Worm (Caenorhabditis elegans) whole organism, early embryonic: ENCODE measurements around the gene fmo-2.
"Not testable (repeated sequence)": the region's sequence is repeated elsewhere in the genome, so short reads cannot be mapped to it uniquely, and the experiment has no call there.

Source experiments
- B0310.2 ChIP-seq: sonication (generic microtip); optimal IDR thresholded peaks from 2 replicates; lab custom pipeline; 2016; ENCODE audit warnings: mild to moderate bottlenecking, missing genetic modification characterization, missing compliant biosample characterization
- F13C5.2 ChIP-seq: sonication (generic microtip); optimal IDR thresholded peaks from 2 replicates; lab custom pipeline; 2017; ENCODE audit warnings: mild to moderate bottlenecking, missing genetic modification characterization, inconsistent platforms, missing compliant biosample characterization
- aly-1 ChIP-seq: sonication (generic microtip); optimal IDR thresholded peaks from 2 replicates; lab custom pipeline; 2016; ENCODE audit warnings: missing genetic modification characterization, missing compliant biosample characterization
- ama-1 ChIP-seq: fragments of 150-350 bp; optimal IDR thresholded peaks from 2 replicates; lab custom pipeline; 2014
- ceh-13 ChIP-seq: fragments of 200-800 bp; sonication (Bioruptor generic); optimal IDR thresholded peaks from 2 replicates; lab custom pipeline; 2018; ENCODE audit warnings: mild to moderate bottlenecking, missing genetic modification characterization, missing compliant biosample characterization
- ceh-36 ChIP-seq: sonication (generic microtip); optimal IDR thresholded peaks from 2 replicates; lab custom pipeline; 2016; ENCODE audit warnings: missing genetic modification characterization, inconsistent platforms, missing compliant biosample characterization
- ets-7 ChIP-seq: sonication (generic microtip); optimal IDR thresholded peaks from 2 replicates; lab custom pipeline; 2016; ENCODE audit warnings: missing genotype, missing genetic modification characterization, missing compliant biosample characterization
- flt-1 ChIP-seq: fragments of 200-800 bp; sonication (Bioruptor generic); IDR thresholded peaks from 2 replicates; pipeline ENCODE4 v1.3.6; 2022; ENCODE audit warnings: missing genetic modification characterization, missing compliant biosample characterization
- hmbx-1 ChIP-seq: sonication (generic microtip); optimal IDR thresholded peaks from 2 replicates; lab custom pipeline; 2016; ENCODE audit warnings: mild to moderate bottlenecking, missing genetic modification characterization, missing compliant biosample characterization
- hmg-4 ChIP-seq: fragments of 200-800 bp; sonication (Bioruptor generic); optimal IDR thresholded peaks from 2 replicates; lab custom pipeline; 2018; ENCODE audit warnings: mild to moderate bottlenecking, missing genetic modification characterization, missing compliant biosample characterization
- hnd-1 ChIP-seq: sonication (generic microtip); optimal IDR thresholded peaks from 2 replicates; lab custom pipeline; 2016; ENCODE audit warnings: missing genetic modification characterization, missing compliant biosample characterization
- pes-1 ChIP-seq: fragments of 200-800 bp; sonication (Bioruptor generic); IDR thresholded peaks from 2 replicates; pipeline ENCODE4 v1.3.6; 2022; ENCODE audit warnings: missing genetic modification reagents, missing genetic modification characterization, missing compliant biosample characterization
- scrt-1 ChIP-seq: fragments of 200-800 bp; sonication (Bioruptor generic); IDR thresholded peaks from 2 replicates; pipeline ENCODE4 v1.3.6; 2022; ENCODE audit warnings: missing genetic modification characterization, missing compliant biosample characterization
- sea-1 ChIP-seq: fragments of 200-800 bp; sonication (Bioruptor generic); conservative IDR thresholded peaks from 2 replicates; pipeline ENCODE4 v1.3.6; 2022; ENCODE audit warnings: missing genetic modification characterization, missing compliant biosample characterization
- tbx-11 ChIP-seq: fragments of 200-800 bp; sonication (Bioruptor generic); IDR thresholded peaks from 2 replicates; pipeline ENCODE4 v1.3.6; 2022; ENCODE audit warnings: missing genetic modification characterization, missing compliant biosample characterization
- tbx-37 ChIP-seq: fragments of 200-800 bp; sonication (Bioruptor generic); conservative IDR thresholded peaks from 2 replicates; pipeline ENCODE4 v1.3.6; 2022; ENCODE audit warnings: missing genetic modification reagents, missing genetic modification characterization, missing compliant biosample characterization
- tra-4 ChIP-seq: sonication (generic microtip); optimal IDR thresholded peaks from 2 replicates; lab custom pipeline; 2017; ENCODE audit warnings: missing genetic modification characterization, missing compliant biosample characterization

The fmo-2 gene

ce11 chrIV:10664134-10664533, 18.2 kb upstream of the fmo-2 start, which contains the start of gene K08C7.7:
TSS of gene K08C7.7 (plus strand) at chrIV:10664434.
- no peak for TF ChIP-seq ama-1 (lab: Kevin White, UChicago)
- TF ChIP-seq F13C5.2, result no peak
- TF ChIP-seq hmbx-1 (tag; lab: Kevin White, UChicago), result no peak
- no peak for TF ChIP-seq tbx-11 (GFP tag; lab: Robert Waterston, UW)
- no peak for TF ChIP-seq aly-1 (tag; lab: Kevin White, UChicago)
- no peak for TF ChIP-seq ceh-13 (GFP tag; lab: Kevin White, UChicago)
- no peak for TF ChIP-seq tra-4 (tag; lab: Kevin White, UChicago)
- TF ChIP-seq hnd-1 (tag; lab: Kevin White, UChicago), result no peak
- no peak for TF ChIP-seq flt-1
- no peak for TF ChIP-seq scrt-1 (GFP tag; lab: Robert Waterston, UW)
- TF ChIP-seq hmg-4, result no peak
- TF ChIP-seq ets-7 (tag; lab: Kevin White, UChicago), result no peak

- TF ChIP-seq tra-4 (tag; lab: Kevin White, UChicago) (no peak), hnd-1 (tag; lab: Kevin White, UChicago) (no peak), flt-1 (no peak), scrt-1 (GFP tag; lab: Robert Waterston, UW) (no peak), hmg-4 (no peak), hmbx-1 (tag; lab: Kevin White, UChicago) (no peak), ceh-36 (tag; lab: Kevin White, UChicago) (no peak), ets-7 (tag; lab: Kevin White, UChicago) (no peak), aly-1 (tag; lab: Kevin White, UChicago) (no peak), sea-1 (GFP tag; lab: Robert Waterston, UW) (no peak)
Measured at ce11 chrIV:10666523-10666922, 15.8 kb upstream of the fmo-2 start, which contains the start of gene epi-1. TSS of gene epi-1 (plus strand) at chrIV:10666823.

DNA sequence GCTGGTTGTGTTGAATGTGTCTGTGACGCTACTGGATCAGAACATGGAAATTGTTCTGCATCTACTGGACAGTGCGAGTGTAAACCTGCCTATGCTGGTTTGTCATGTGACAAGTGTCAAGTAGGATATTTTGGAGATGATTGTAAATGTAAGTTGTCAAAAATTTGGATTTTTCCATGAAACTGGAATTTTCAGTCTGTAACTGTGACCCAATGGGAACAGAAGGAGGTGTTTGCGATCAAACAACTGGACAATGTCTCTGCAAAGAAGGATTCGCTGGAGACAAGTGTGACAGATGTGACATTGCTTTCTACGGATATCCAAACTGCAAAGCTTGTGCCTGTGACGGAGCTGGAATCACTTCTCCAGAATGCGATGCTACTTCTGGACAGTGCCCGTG, 13.8 kb upstream of the fmo-2 start:
- TF ChIP-seq scrt-1 (GFP tag; lab: Robert Waterston, UW) (no peak), ama-1 (lab: Kevin White, UChicago) (no peak), ceh-13 (GFP tag; lab: Kevin White, UChicago) (no peak), tbx-37 (GFP tag; lab: Robert Waterston, UW) (no peak), hmg-4 (no peak), tra-4 (tag; lab: Kevin White, UChicago) (no peak), pes-1 (GFP tag; lab: Robert Waterston, UW) (no peak), hmbx-1 (tag; lab: Kevin White, UChicago) (no peak), F13C5.2 (no peak), aly-1 (tag; lab: Kevin White, UChicago) (no peak), hnd-1 (tag; lab: Kevin White, UChicago) (no peak), tbx-11 (GFP tag; lab: Robert Waterston, UW) (no peak), ets-7 (tag; lab: Kevin White, UChicago) (no peak), ceh-36 (tag; lab: Kevin White, UChicago) (no peak), flt-1 (no peak), B0310.2 (tag; lab: Kevin White, UChicago) (no peak), sea-1 (GFP tag; lab: Robert Waterston, UW) (no peak)

DNA sequence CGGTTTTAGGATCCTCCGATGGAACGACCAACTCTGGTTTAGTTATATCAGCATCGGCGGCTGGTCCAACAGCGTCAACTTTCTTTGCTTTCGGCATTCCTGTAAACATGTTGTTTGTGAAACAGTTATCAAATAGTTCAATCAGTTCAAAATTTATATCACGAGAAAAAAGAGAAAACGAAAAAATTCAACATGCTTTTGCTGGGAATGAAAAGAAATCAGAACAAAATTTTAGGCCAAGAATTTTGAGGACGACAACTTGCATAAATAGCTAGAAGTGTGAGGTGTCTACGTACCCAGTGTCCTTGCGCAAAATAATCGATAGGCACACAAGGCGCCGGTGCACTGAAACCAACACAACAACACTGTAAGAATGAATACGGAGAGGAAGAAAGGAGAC, 1.9 kb upstream of the fmo-2 start, which contains the start of gene K08C7.4:
K08C7.4 (minus strand) TSS at position 101 of the 400 bp plus-strand sequence.
- TF ChIP-seq hmg-4 (no peak), hmbx-1 (tag; lab: Kevin White, UChicago) (no peak), pes-1 (GFP tag; lab: Robert Waterston, UW) (no peak), ceh-36 (tag; lab: Kevin White, UChicago) (no peak), scrt-1 (GFP tag; lab: Robert Waterston, UW) (no peak), flt-1 (no peak), ama-1 (lab: Kevin White, UChicago) (no peak), F13C5.2 (no peak), tra-4 (tag; lab: Kevin White, UChicago) (no peak), ceh-13 (GFP tag; lab: Kevin White, UChicago) (no peak), sea-1 (GFP tag; lab: Robert Waterston, UW) (no peak), tbx-37 (GFP tag; lab: Robert Waterston, UW) (no peak), B0310.2 (tag; lab: Kevin White, UChicago) (no peak), hnd-1 (tag; lab: Kevin White, UChicago) (no peak)

DNA sequence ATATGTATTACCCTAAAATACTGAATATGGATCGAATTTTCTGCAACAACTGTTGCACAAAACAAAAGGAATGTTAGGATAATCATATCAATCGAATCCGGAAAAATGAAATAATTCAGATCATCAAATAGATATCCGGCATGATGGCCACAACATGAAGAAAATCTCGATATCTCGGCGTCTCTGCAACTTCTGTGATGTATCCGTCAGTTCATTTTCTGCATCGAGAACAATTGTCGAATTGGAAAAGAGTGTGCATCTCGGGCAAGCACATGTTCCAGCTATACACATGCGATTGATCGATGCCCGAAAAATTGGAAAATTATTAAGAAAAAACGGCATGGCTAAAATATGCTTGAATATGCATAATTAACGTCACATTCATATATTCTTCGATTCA, 3.4 kb downstream of the fmo-2 start, which contains the start of the genes K08C7.6 and R102.1:
K08C7.6 (minus strand) TSS at position 101 of the 400 bp plus-strand sequence.
R102.1 (plus strand) TSS at position 291 of the 400 bp plus-strand sequence.
- no peak for TF ChIP-seq ceh-13 (GFP tag; lab: Kevin White, UChicago)
- no peak for TF ChIP-seq ets-7 (tag; lab: Kevin White, UChicago)
- TF ChIP-seq flt-1, result no peak
- TF ChIP-seq tra-4 (tag; lab: Kevin White, UChicago), result no peak
- no peak for TF ChIP-seq hnd-1 (tag; lab: Kevin White, UChicago)
- TF ChIP-seq tbx-37 (GFP tag; lab: Robert Waterston, UW), result no peak
- no peak for TF ChIP-seq ama-1 (lab: Kevin White, UChicago)
- no peak for TF ChIP-seq aly-1 (tag; lab: Kevin White, UChicago)
- no peak for TF ChIP-seq F13C5.2
- TF ChIP-seq B0310.2 (tag; lab: Kevin White, UChicago), result no peak
- TF ChIP-seq ceh-36 (tag; lab: Kevin White, UChicago), result no peak
- TF ChIP-seq tbx-11 (GFP tag; lab: Robert Waterston, UW), result no peak
- TF ChIP-seq hmbx-1 (tag; lab: Kevin White, UChicago), result no peak
- no peak for TF ChIP-seq sea-1 (GFP tag; lab: Robert Waterston, UW)
- TF ChIP-seq hmg-4, result no peak
- no peak for TF ChIP-seq scrt-1 (GFP tag; lab: Robert Waterston, UW)
- no peak for TF ChIP-seq pes-1 (GFP tag; lab: Robert Waterston, UW)

- TF ChIP-seq scrt-1 (GFP tag; lab: Robert Waterston, UW); ets-7 (tag; lab: Kevin White, UChicago); sea-1 (GFP tag; lab: Robert Waterston, UW): not testable (repeated sequence)
Measured at ce11 chrIV:10687307-10687706, 5.0 kb downstream of the fmo-2 start, which contains the start of gene R102.2. TSS of gene R102.2 (plus strand) at chrIV:10687607.
